Fruit fly (Drosophila melanogaster) whole organism, embryonic: ENCODE results near the gene sesB.

ENCODE experiments used
- Ada2b ChIP-seq: fragments of 200-800 bp; sonication (Bioruptor generic); IDR thresholded peaks from 2 replicates; pipeline ENCODE4 v1.3.6; 2022; ENCODE audit warnings: missing biosample characterization, missing genetic modification characterization
- CG10366 ChIP-seq: fragments of 200-800 bp; sonication (Bioruptor generic); IDR thresholded peaks from 2 replicates; pipeline ENCODE4 v1.3.6; 2022; ENCODE audit warnings: missing biosample characterization, missing genetic modification characterization
- CG10565 ChIP-seq: fragments of 200-800 bp; sonication (Bioruptor generic); optimal IDR thresholded peaks from 3 replicates; lab custom pipeline; 2016; ENCODE audit warnings: missing biosample characterization, mild to moderate bottlenecking, missing genetic modification characterization
- CG10979 ChIP-seq: fragments of 200-800 bp; sonication (Bioruptor generic); optimal IDR thresholded peaks from 2 replicates; lab custom pipeline; 2018; ENCODE audit warnings: missing biosample characterization, mild to moderate bottlenecking, missing genetic modification characterization, moderate library complexity
- CG12769 ChIP-seq: fragments of 200-800 bp; sonication (Bioruptor generic); optimal IDR thresholded peaks from 2 replicates; lab custom pipeline; 2019; ENCODE audit warnings: missing biosample characterization, mild to moderate bottlenecking, missing genetic modification characterization, moderate library complexity
- CG15011 ChIP-seq: fragments of 200-800 bp; sonication (Bioruptor generic); optimal IDR thresholded peaks from 3 replicates; lab custom pipeline; 2018; ENCODE audit warnings: missing biosample characterization, mild to moderate bottlenecking, missing genetic modification characterization
- CG17186 ChIP-seq: fragments of 200-800 bp; sonication (Bioruptor generic); optimal IDR thresholded peaks from 3 replicates; lab custom pipeline; 2017; ENCODE audit warnings: missing biosample characterization, missing genetic modification reagents, missing genetic modification characterization
- CG18262 ChIP-seq: fragments of 200-800 bp; optimal IDR thresholded peaks from 3 replicates; lab custom pipeline; 2019; ENCODE audit warnings: missing biosample characterization, mild to moderate bottlenecking, missing genetic modification characterization, moderate library complexity
- CG1832 ChIP-seq: fragments of 200-800 bp; sonication (Bioruptor generic); optimal IDR thresholded peaks from 2 replicates; lab custom pipeline; 2017; ENCODE audit warnings: missing biosample characterization, mild to moderate bottlenecking, missing genetic modification characterization, inconsistent platforms
- CG2120 ChIP-seq: fragments of 200-800 bp; sonication (Bioruptor generic); optimal IDR thresholded peaks from 3 replicates; lab custom pipeline; 2016; ENCODE audit warnings: missing biosample characterization, missing genetic modification characterization
- CG30403 ChIP-seq: fragments of 200-800 bp; sonication (Bioruptor generic); optimal IDR thresholded peaks from 3 replicates; lab custom pipeline; 2016; ENCODE audit warnings: missing biosample characterization, missing genetic modification characterization
- CG30431 ChIP-seq: fragments of 200-800 bp; sonication (Bioruptor generic); optimal IDR thresholded peaks from 2 replicates; lab custom pipeline; 2017; ENCODE audit warnings: missing biosample characterization, missing genetic modification characterization
- CG31224 ChIP-seq: fragments of 200-800 bp; sonication (Bioruptor generic); IDR thresholded peaks from 2 replicates; pipeline ENCODE4 v1.3.6; 2022; ENCODE audit warnings: missing biosample characterization, missing genetic modification characterization
- CG32532 ChIP-seq: fragments of 200-800 bp; sonication (Bioruptor generic); IDR thresholded peaks from 2 replicates; pipeline ENCODE4 v1.3.6; 2022; ENCODE audit warnings: missing biosample characterization, missing genetic modification characterization
- CG3838 ChIP-seq: fragments of 200-800 bp; sonication (Bioruptor generic); optimal IDR thresholded peaks from 3 replicates; lab custom pipeline; 2016; ENCODE audit warnings: missing biosample characterization, missing genetic modification characterization
- CG3995 ChIP-seq: fragments of 200-800 bp; sonication (Bioruptor generic); optimal IDR thresholded peaks from 3 replicates; lab custom pipeline; 2016; ENCODE audit warnings: missing biosample characterization, missing genetic modification characterization
- CG43689 ChIP-seq: fragments of 200-800 bp; sonication (Bioruptor generic); IDR thresholded peaks from 2 replicates; pipeline ENCODE4 v1.3.6; 2022; ENCODE audit warnings: missing biosample characterization, missing genetic modification characterization
- CG4730 ChIP-seq: fragments of 200-800 bp; sonication (Bioruptor generic); IDR thresholded peaks from 2 replicates; pipeline ENCODE4 v1.3.6; 2022; ENCODE audit warnings: missing biosample characterization, missing genetic modification characterization
- CG8290 ChIP-seq, 3 experiments: fragments of 200-800 bp; sonication (Bioruptor generic); optimal IDR thresholded peaks; 2 replicates each; lab custom pipeline; 2016 to 2019; ENCODE audit warnings: missing biosample characterization in 3 of 3, missing genetic modification characterization in 3 of 3, mild to moderate bottlenecking in 2 of 3, moderate library complexity in 1 of 3
- CG8944 ChIP-seq: fragments of 200-800 bp; sonication (Bioruptor generic); optimal IDR thresholded peaks from 3 replicates; lab custom pipeline; 2016; ENCODE audit warnings: missing biosample characterization, missing genetic modification characterization
- CG9797 ChIP-seq: fragments of 200-800 bp; sonication (Bioruptor generic); optimal IDR thresholded peaks from 3 replicates; lab custom pipeline; 2018; ENCODE audit warnings: missing biosample characterization, mild to moderate bottlenecking, missing genetic modification characterization
- CG9876 ChIP-seq: fragments of 200-800 bp; sonication (Bioruptor generic); optimal IDR thresholded peaks from 2 replicates; lab custom pipeline; 2016; ENCODE audit warnings: missing biosample characterization, missing genetic modification characterization
- Camta ChIP-seq: fragments of 200-800 bp; sonication (Bioruptor generic); optimal IDR thresholded peaks from 2 replicates; lab custom pipeline; 2016; ENCODE audit warnings: missing biosample characterization, missing genetic modification characterization
- CrebB ChIP-seq: fragments of 200-800 bp; sonication (Bioruptor generic); optimal IDR thresholded peaks from 3 replicates; lab custom pipeline; 2018; ENCODE audit warnings: missing biosample characterization, mild to moderate bottlenecking, missing genetic modification characterization
- Dad ChIP-seq: fragments of 200-800 bp; sonication (Bioruptor generic); optimal IDR thresholded peaks from 3 replicates; lab custom pipeline; 2016; ENCODE audit warnings: missing biosample characterization, missing genetic modification characterization
- E2f2 ChIP-seq: fragments of 200-800 bp; sonication (Bioruptor generic); IDR thresholded peaks from 2 replicates; pipeline ENCODE4 v1.3.6; 2022; ENCODE audit warnings: missing biosample characterization, missing genetic modification characterization
- Hr3 ChIP-seq: fragments of 200-800 bp; sonication (Bioruptor generic); optimal IDR thresholded peaks from 3 replicates; lab custom pipeline; 2016; ENCODE audit warnings: missing biosample characterization, missing genetic modification characterization
- Lim3 ChIP-seq: fragments of 200-800 bp; sonication (Bioruptor generic); IDR thresholded peaks from 2 replicates; pipeline ENCODE4 v1.3.6; 2022; ENCODE audit warnings: missing biosample characterization, missing genetic modification characterization
- Max ChIP-seq: fragments of 200-800 bp; sonication (Bioruptor generic); optimal IDR thresholded peaks from 2 replicates; lab custom pipeline; 2016; ENCODE audit warnings: missing biosample characterization, mild to moderate bottlenecking, missing genetic modification characterization
- Med ChIP-seq: fragments of 200-800 bp; sonication (Bioruptor generic); peaks from one replicate; lab custom pipeline; 2016; ENCODE audit warnings: missing biosample characterization, missing genetic modification characterization, mild to moderate bottlenecking, inconsistent platforms, moderate library complexity
- Myb ChIP-seq: fragments of 200-800 bp; sonication (Bioruptor generic); optimal IDR thresholded peaks from 2 replicates; lab custom pipeline; 2016; ENCODE audit warnings: missing biosample characterization, missing genetic modification characterization
- NFAT ChIP-seq: fragments of 200-800 bp; sonication (Bioruptor generic); IDR thresholded peaks from 2 replicates; pipeline ENCODE4 v1.3.6; 2022; ENCODE audit warnings: missing biosample characterization, missing genetic modification characterization
- Opbp ChIP-seq: fragments of 200-800 bp; sonication (Bioruptor generic); IDR thresholded peaks from 3 replicates; pipeline ENCODE4 v1.3.6; 2022; ENCODE audit warnings: missing biosample characterization, missing genetic modification characterization; ENCODE audit not compliant: partially characterized antibody
- PHDP ChIP-seq: fragments of 200-800 bp; sonication (Bioruptor generic); optimal IDR thresholded peaks from 3 replicates; lab custom pipeline; 2018; ENCODE audit warnings: missing biosample characterization, mild to moderate bottlenecking, missing genetic modification characterization, moderate library complexity
- TFAM ChIP-seq: fragments of 200-800 bp; sonication (Bioruptor generic); optimal IDR thresholded peaks from 2 replicates; lab custom pipeline; 2017; ENCODE audit warnings: missing biosample characterization, missing genetic modification characterization, inconsistent platforms
- ci ChIP-seq: fragments of 200-800 bp; sonication (Bioruptor generic); IDR thresholded peaks from 3 replicates; pipeline ENCODE4 v1.3.6; 2022; ENCODE audit warnings: missing biosample characterization, missing genetic modification characterization
- hbn ChIP-seq: fragments of 200-800 bp; sonication (Bioruptor generic); IDR thresholded peaks from 2 replicates; pipeline ENCODE4 v1.3.6; 2022; ENCODE audit warnings: missing biosample characterization, missing genetic modification characterization; ENCODE audit not compliant: partially characterized antibody
- lola ChIP-seq, 3 experiments: fragments of >200 bp in 2 of 3; fragments of 200-800 bp in 1 of 3; sonication (Bioruptor generic) in 1 of 3; optimal IDR thresholded peaks; 2 replicates each; lab custom pipeline; 2017 to 2019; ENCODE audit warnings: missing biosample characterization in 3 of 3, missing genetic modification characterization in 3 of 3, mild to moderate bottlenecking in 1 of 3, moderate library complexity in 1 of 3
- org-1 ChIP-seq: fragments of 200-800 bp; sonication (Bioruptor generic); optimal IDR thresholded peaks from 2 replicates; lab custom pipeline; 2017; ENCODE audit warnings: missing biosample characterization, missing genetic modification characterization
- otp ChIP-seq: fragments of 200-800 bp; sonication (Bioruptor generic); IDR thresholded peaks from 3 replicates; pipeline ENCODE4, ENCODE4 v1.3.6; 2022; ENCODE audit warnings: missing biosample characterization, missing genetic modification characterization
- pfk ChIP-seq: fragments of 200-800 bp; sonication (Bioruptor generic); optimal IDR thresholded peaks from 2 replicates; lab custom pipeline; 2018; ENCODE audit warnings: missing biosample characterization, mild to moderate bottlenecking, missing genetic modification characterization, moderate library complexity
- pros ChIP-seq: fragments of 200-800 bp; sonication (Bioruptor generic); optimal IDR thresholded peaks from 3 replicates; lab custom pipeline; 2019; ENCODE audit warnings: missing biosample characterization, mild to moderate bottlenecking, missing genetic modification characterization, moderate library complexity
- psq ChIP-seq: fragments of 200-800 bp; sonication (Bioruptor generic); optimal IDR thresholded peaks from 2 replicates; lab custom pipeline; 2017; ENCODE audit warnings: missing biosample characterization, missing genetic modification characterization
- pum ChIP-seq: fragments of 200-800 bp; sonication (Bioruptor generic); optimal IDR thresholded peaks from 2 replicates; lab custom pipeline; 2016; ENCODE audit warnings: missing biosample characterization, missing genetic modification characterization
- repo ChIP-seq: fragments of 200-800 bp; sonication (Bioruptor generic); optimal IDR thresholded peaks from 2 replicates; lab custom pipeline; 2016; ENCODE audit warnings: missing biosample characterization, missing genetic modification characterization
- slbo ChIP-seq: fragments of 200-800 bp; sonication (Bioruptor generic); IDR thresholded peaks from 2 replicates; pipeline ENCODE4 v1.3.6; 2022; ENCODE audit warnings: missing biosample characterization, missing genetic modification characterization
- sr ChIP-seq: fragments of 200-800 bp; sonication (Bioruptor generic); IDR thresholded peaks from 3 replicates; pipeline ENCODE4 v1.3.6; 2022; ENCODE audit warnings: missing biosample characterization, missing genetic modification characterization
- toy ChIP-seq: fragments of 200-800 bp; sonication (Bioruptor generic); IDR thresholded peaks from 2 replicates; pipeline ENCODE4 v1.3.6; 2022; ENCODE audit warnings: missing biosample characterization, missing genetic modification characterization
- ttk ChIP-seq: fragments of 200-800 bp; sonication (Bioruptor generic); IDR thresholded peaks from 2 replicates; pipeline ENCODE4 v2.1.2; 2022; ENCODE audit warnings: missing biosample characterization, missing genetic modification characterization
- yki ChIP-seq: fragments of >200 bp; optimal IDR thresholded peaks from 3 replicates; lab custom pipeline; 2018
- zen2 ChIP-seq: fragments of 200-800 bp; sonication (Bioruptor generic); IDR thresholded peaks from 3 replicates; pipeline ENCODE4 v1.3.6; 2022; ENCODE audit warnings: missing biosample characterization, missing genetic modification characterization; ENCODE audit not compliant: partially characterized antibody

sesB gene

dm6 chrX:10738835-10739371 is 47.9 kb downstream of the sesB start (continued):
- TF ChIP-seq CG1832 (GFP tag; lab: Kevin White, UChicago) (peak; percentile 73), CG2120 (no peak), CrebB (tag; lab: Kevin White, UChicago) (peak; percentile 19), E2f2 (GFP tag; lab: Robert Waterston, UW) (0 out of 2 replicates have a peak, but pooled peaks have one; percentile 10), CG30403 (GFP tag; lab: Kevin White, UChicago) (no peak), CG9876 (GFP tag; lab: Kevin White, UChicago) (no peak), Max (GFP tag; lab: Kevin White, UChicago) (no peak), CG10366 (GFP tag; lab: Robert Waterston, UW) (no peak), Lim3 (GFP tag; lab: Robert Waterston, UW) (no peak), CG15011 (peak; percentile 3), org-1 (GFP tag; lab: Kevin White, UChicago) (no peak), psq (GFP tag; lab: Kevin White, UChicago) (peak; percentile 27), pum (GFP tag; lab: Kevin White, UChicago) (no peak), CG18262 (tag; lab: Kevin White, UChicago) (no peak), CG3995 (GFP tag; lab: Kevin White, UChicago) (no peak), CG4730 (GFP tag; lab: Robert Waterston, UW) (no peak), CG8290 (GFP tag; optimal IDR thresholded peaks at IDR 0.05; lab: Kevin White, UChicago) (peak; percentile 17), CG8290 (tag; optimal IDR thresholded peaks at IDR 0.05; lab: Kevin White, UChicago) (peak in 1 of 2 experiments; percentile 30), PHDP (tag; lab: Kevin White, UChicago) (no peak), Opbp (GFP tag; lab: Robert Waterston, UW) (0 out of 3 replicates have a peak, but pooled peaks have one; percentile 23), CG10979 (tag; lab: Kevin White, UChicago) (no peak), Ada2b (GFP tag; lab: Robert Waterston, UW) (no peak), Med (GFP tag; lab: Kevin White, UChicago) (peak; percentile 85), repo (no peak), Hr3 (GFP tag; lab: Kevin White, UChicago) (no peak), pros (GFP tag; lab: Kevin White, UChicago) (peak; percentile 64), Camta (GFP tag; lab: Kevin White, UChicago) (no peak), CG9797 (GFP tag; lab: Kevin White, UChicago) (no peak), ci (GFP tag; lab: Robert Waterston, UW) (peak; percentile 50; the same call in 1 of the 3 replicates), CG10565 (GFP tag; lab: Kevin White, UChicago) (no peak), otp (GFP tag; lab: Robert Waterston, UW) (no peak), Myb (no peak), CG30431 (GFP tag; lab: Kevin White, UChicago) (no peak), TFAM (GFP tag; lab: Kevin White, UChicago) (no peak), toy (GFP tag; lab: Robert Waterston, UW) (no peak), zen2 (GFP tag; lab: Robert Waterston, UW) (peak; percentile 23; the same call in 2 of the 3 replicates), lola (GFP tag; optimal IDR thresholded peaks at IDR 0.05; lab: Kevin White, UChicago) (no peak), CG17186 (GFP tag; lab: Kevin White, UChicago) (no peak), slbo (GFP tag; lab: Robert Waterston, UW) (peak; percentile 29; the same call in 1 of the 2 replicates), hbn (GFP tag; lab: Robert Waterston, UW) (no peak), CG3838 (GFP tag; lab: Kevin White, UChicago) (peak; percentile 73), CG8944 (no peak), yki (peak; percentile 88), CG31224 (GFP tag; lab: Robert Waterston, UW) (no peak), sr (0 out of 3 replicates have a peak, but pooled peaks have one; percentile 17), NFAT (GFP tag; lab: Robert Waterston, UW) (no peak), CG32532 (GFP tag; lab: Robert Waterston, UW) (peak; percentile 50), ttk (GFP tag; lab: Robert Waterston, UW) (no peak), pfk (GFP tag; lab: Kevin White, UChicago) (no peak), CG43689 (no peak), CG12769 (tag; lab: Kevin White, UChicago) (peak; percentile 79), Dad (no peak)
